Fruit fly (Drosophila melanogaster) Kc167 (cell line): ENCODE measurements around the gene Sil1.

ENCODE experiments used
- Myc ChIP-seq: fragments of >200 bp; optimal IDR thresholded peaks from 2 replicates; lab custom pipeline; 2017; ENCODE audit warnings: missing external identifiers
- Sin3A ChIP-seq: fragments of >200 bp; optimal IDR thresholded peaks from 2 replicates; lab custom pipeline; 2018; ENCODE audit warnings: missing external identifiers
- h ChIP-seq: fragments of >200 bp; optimal IDR thresholded peaks from 3 replicates; lab custom pipeline; 2018; ENCODE audit warnings: missing external identifiers
- insv ChIP-seq: fragments of >200 bp; optimal IDR thresholded peaks from 3 replicates; lab custom pipeline; 2018; ENCODE audit warnings: missing external identifiers
- psq ChIP-seq: fragments of >200 bp; optimal IDR thresholded peaks from 2 replicates; lab custom pipeline; 2017; ENCODE audit warnings: missing external identifiers
- ttk ChIP-seq: sonication (Bioruptor generic); optimal IDR thresholded peaks from 2 replicates; lab custom pipeline; 2017; ENCODE audit warnings: missing external identifiers

Gene Sil1

dm6 chr3R:25236121-25236520 is 792 bp upstream of the Sil1 start:
- TF ChIP-seq Myc (no peak), h (lab: Kevin White, UChicago) (no peak), Sin3A (lab: Kevin White, UChicago) (no peak), psq (lab: Kevin White, UChicago) (no peak), insv (lab: Kevin White, UChicago) (no peak), ttk (no peak)

- TF ChIP-seq insv (lab: Kevin White, UChicago) (no peak), Myc (no peak), ttk (no peak), psq (lab: Kevin White, UChicago) (no peak), Sin3A (lab: Kevin White, UChicago) (no peak), h (lab: Kevin White, UChicago) (no peak)
Measured at dm6 chr3R:25232271-25232989, 2.9 kb downstream of the Sil1 start, which contains the start of gene Cad96Cb. TSS of gene Cad96Cb (minus strand) at chr3R:25232321.

DNA sequence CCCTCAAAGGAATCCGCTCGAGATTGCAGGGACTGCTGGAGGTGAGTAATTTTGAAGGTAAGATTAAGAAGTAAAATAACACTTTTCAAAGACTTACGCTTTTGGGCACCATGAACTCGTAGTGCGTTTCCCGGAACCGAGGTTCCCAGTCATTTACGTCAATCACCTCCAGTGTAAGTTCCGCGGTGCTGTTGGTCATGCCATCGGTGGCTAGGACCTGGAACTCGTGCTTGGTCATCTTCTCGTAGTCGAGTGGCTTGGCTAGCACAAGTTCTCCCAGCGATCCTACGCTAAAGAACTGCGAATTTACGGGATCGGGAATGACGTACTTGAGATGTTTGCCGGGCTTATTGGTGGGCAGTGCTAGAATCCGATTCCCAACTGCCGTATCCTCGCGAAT is 9.8 kb downstream of the Sil1 start:
- TF ChIP-seq h (lab: Kevin White, UChicago) (no peak), ttk (no peak), Myc (no peak), insv (lab: Kevin White, UChicago) (no peak), psq (lab: Kevin White, UChicago) (no peak), Sin3A (lab: Kevin White, UChicago) (no peak)

- TF ChIP-seq Sin3A (lab: Kevin White, UChicago) (no peak), psq (lab: Kevin White, UChicago) (no peak), ttk (no peak), insv (lab: Kevin White, UChicago) (no peak), h (lab: Kevin White, UChicago) (no peak), Myc (no peak)
Measured at dm6 chr3R:25221203-25221807, 14.0 kb downstream of the Sil1 start, which contains the start of gene Alg9. TSS of gene Alg9 (plus strand) at chr3R:25221589.

dm6 chr3R:25219018-25219417 is 16.3 kb downstream of the Sil1 start, which contains the start of gene CG31103:
TSS of gene CG31103 (plus strand) at chr3R:25219318.
- no peak for TF ChIP-seq insv (lab: Kevin White, UChicago)
- no peak for TF ChIP-seq h (lab: Kevin White, UChicago)
- TF ChIP-seq Myc: no peak
- no peak for TF ChIP-seq Sin3A (lab: Kevin White, UChicago)
- TF ChIP-seq ttk: no peak

DNA sequence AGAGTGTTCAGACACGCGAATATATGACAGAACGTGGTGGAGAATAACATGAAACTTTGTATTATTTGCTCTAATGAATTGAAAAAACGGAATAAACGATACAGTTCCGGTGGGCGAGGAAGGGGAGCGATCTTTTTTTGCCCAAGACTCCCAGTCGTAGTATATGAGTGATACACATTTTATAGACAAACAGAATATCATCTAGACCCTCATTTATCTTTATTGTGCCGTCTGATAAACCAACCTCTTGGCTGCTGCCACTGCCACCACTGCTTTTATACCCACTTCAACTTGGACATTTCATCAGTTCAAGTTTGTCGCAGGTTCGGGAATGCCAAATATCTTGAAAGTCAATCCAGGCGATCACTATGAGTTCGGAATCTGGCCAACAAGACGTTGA is 19.3 kb downstream of the Sil1 start, which contains the start of gene CG31106:
Gene CG31106 (plus strand): TSS at position 301 of the 400 bp plus-strand sequence.
- TF ChIP-seq Myc (no peak), insv (lab: Kevin White, UChicago) (no peak), ttk (no peak), h (lab: Kevin White, UChicago) (no peak), psq (lab: Kevin White, UChicago) (no peak)

- no peak for TF ChIP-seq insv (lab: Kevin White, UChicago)
- no peak for TF ChIP-seq Myc
- no peak for TF ChIP-seq ttk
- TF ChIP-seq psq (lab: Kevin White, UChicago): no peak
Measured at dm6 chr3R:25215123-25215522, 20.2 kb downstream of the Sil1 start, which contains the start of gene Saysd1. TSS of gene Saysd1 (minus strand) at chr3R:25215188.

DNA sequence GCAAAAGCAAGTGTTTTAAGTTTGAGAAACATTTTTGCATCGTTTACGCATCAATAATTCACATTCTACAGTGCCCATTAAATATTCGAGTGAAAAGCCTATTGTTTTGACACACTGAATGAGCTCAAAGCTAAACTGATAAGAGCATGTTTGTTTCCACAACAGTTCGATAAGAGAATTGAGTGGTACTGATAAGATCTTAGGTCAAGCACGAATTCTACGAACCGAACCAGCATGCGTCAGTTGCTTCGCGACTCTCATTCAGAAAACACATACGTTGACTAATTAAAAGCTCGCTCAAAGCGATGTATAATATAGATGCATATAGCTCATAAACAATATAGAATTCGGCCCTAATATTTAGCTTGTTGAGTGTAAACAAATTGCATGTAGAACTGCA is 26.1 kb downstream of the Sil1 start:
- no peak for TF ChIP-seq Sin3A (lab: Kevin White, UChicago)
- no peak for TF ChIP-seq ttk
- no peak for TF ChIP-seq Myc
- no peak for TF ChIP-seq h (lab: Kevin White, UChicago)
- no peak for TF ChIP-seq insv (lab: Kevin White, UChicago)
- no peak for TF ChIP-seq psq (lab: Kevin White, UChicago)

- TF ChIP-seq insv (lab: Kevin White, UChicago) (no peak), psq (lab: Kevin White, UChicago) (no peak), Myc (no peak), Sin3A (lab: Kevin White, UChicago) (no peak), ttk (no peak), h (lab: Kevin White, UChicago) (no peak)
Measured at dm6 chr3R:25208767-25209075, 26.6 kb downstream of the Sil1 start.

DNA sequence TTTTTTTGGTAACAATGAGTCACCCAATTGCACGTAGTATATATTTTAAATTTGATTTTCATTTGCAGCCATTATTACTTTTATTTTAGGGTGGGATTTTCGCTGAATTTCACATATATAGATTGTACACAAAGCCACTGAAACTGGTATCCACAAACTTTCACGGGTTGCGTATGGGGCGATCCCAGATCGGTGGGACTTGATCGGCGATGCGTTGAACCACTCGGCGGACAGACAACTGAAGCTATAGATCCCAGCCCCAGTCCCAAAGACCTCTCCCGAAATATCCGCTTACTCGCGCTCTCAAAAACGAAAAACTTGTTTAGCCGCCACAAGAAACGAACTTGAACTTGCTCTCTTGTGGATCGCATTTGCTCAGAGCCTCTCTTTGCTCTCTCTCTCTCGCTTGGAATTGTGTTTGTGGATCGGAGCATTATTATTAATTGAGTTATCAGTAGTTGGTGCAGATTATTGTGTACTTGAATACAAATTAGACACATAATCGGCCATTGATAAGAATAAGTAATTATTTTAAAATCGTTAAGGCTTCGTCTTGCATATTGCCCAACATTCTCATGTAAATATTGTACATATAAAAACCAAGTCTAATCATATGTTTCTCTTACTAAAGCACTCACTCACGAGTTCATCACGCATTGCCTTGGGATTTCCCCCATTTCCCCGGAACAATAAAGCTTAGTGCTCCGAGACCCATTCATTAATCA is 27.1 kb downstream of the Sil1 start, which contains the start of gene Cad96Ca:
Gene Cad96Ca (minus strand): TSS at position 242 of the 725 bp plus-strand sequence.
- TF ChIP-seq h (lab: Kevin White, UChicago) (no peak), insv (lab: Kevin White, UChicago) (no peak), psq (lab: Kevin White, UChicago) (no peak)

DNA sequence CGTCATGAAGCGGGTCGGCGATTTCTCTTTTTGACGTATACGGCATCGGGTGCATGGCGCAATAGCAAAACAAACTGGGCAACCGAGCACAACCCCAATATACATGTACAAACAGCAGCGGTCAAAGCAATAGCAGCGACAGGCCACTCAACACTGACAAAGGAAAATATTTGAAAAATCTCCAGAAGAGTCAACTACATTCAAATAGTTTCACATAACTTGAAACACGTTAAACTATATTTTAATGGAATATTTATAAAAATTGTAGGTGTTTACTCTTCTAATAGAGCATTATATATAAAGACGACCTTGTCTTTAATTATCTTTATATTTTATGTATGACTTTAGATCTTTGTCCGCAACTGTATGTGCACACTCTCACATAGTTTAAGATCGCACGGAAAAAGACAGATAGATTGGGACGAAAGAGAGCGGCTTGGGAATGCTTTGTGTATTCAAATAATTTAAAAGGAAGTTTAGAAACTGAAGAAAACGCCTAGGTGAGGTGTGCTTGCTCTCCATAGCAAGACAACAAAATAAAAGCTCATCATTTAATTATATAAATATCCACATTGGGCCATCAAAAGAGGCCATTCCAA is 27.8 kb downstream of the Sil1 start:
- TF ChIP-seq insv (lab: Kevin White, UChicago) (no peak), h (lab: Kevin White, UChicago) (no peak), psq (lab: Kevin White, UChicago) (no peak), Sin3A (lab: Kevin White, UChicago) (no peak), Myc (no peak), ttk (no peak)
